Fruit fly (Drosophila melanogaster): ENCODE results near the gene ppl.

The ppl gene

dm6 chr3L:21257731-21258130 lies 23.6 kb downstream of the ppl start, which contains the start of gene CG43218:
Gene CG43218, plus strand, starts transcription at chr3L:21258020.
- TF ChIP-seq rgr (GFP tag; optimal IDR thresholded peaks at IDR 0.05) (no peak), Dfd (GFP tag; optimal IDR thresholded peaks at IDR 0.05) (no peak), Mio (GFP tag; optimal IDR thresholded peaks at IDR 0.05) (no peak), brk (GFP tag; optimal IDR thresholded peaks at IDR 0.05) (no peak), woc (GFP tag; optimal IDR thresholded peaks at IDR 0.05) (no peak), CG32264 (GFP tag; optimal IDR thresholded peaks at IDR 0.05) (no peak), Rel (GFP tag; optimal IDR thresholded peaks at IDR 0.05) (no peak), Rel (tag; optimal IDR thresholded peaks at IDR 0.05) (no peak), Hnf4 (GFP tag; optimal IDR thresholded peaks at IDR 0.05) (no peak), Abd-B (GFP tag; optimal IDR thresholded peaks at IDR 0.05) (no peak), psq (GFP tag; optimal IDR thresholded peaks at IDR 0.05) (no peak)

dm6 chr3L:21256062-21257023 lies 25.0 kb downstream of the ppl start:
- peak; percentile 22 for TF ChIP-seq tai (GFP tag; optimal IDR thresholded peaks at IDR 0.05)
- TF ChIP-seq rgr (GFP tag; optimal IDR thresholded peaks at IDR 0.05) = peak; percentile 45
- TF ChIP-seq HLH106 (tag; optimal IDR thresholded peaks at IDR 0.05) = peak; percentile 58
- TF ChIP-seq CG9705 (GFP tag; optimal IDR thresholded peaks at IDR 0.05) = peak; percentile 9
- peak; percentile 50 for TF ChIP-seq fru (GFP tag; optimal IDR thresholded peaks at IDR 0.05)
- no peak for TF ChIP-seq Vsx2 (GFP tag; optimal IDR thresholded peaks at IDR 0.05; ENCODE audit: partially characterized antibody)
- no peak for TF ChIP-seq woc (GFP tag; optimal IDR thresholded peaks at IDR 0.05)
- TF ChIP-seq CG32264 (GFP tag; optimal IDR thresholded peaks at IDR 0.05) = no peak
- no peak for TF ChIP-seq Rel (GFP tag; optimal IDR thresholded peaks at IDR 0.05)
- TF ChIP-seq Rel (tag; optimal IDR thresholded peaks at IDR 0.05) = peak; percentile 5
- no peak for TF ChIP-seq dsf (GFP tag; optimal IDR thresholded peaks at IDR 0.05; ENCODE audit: borderline replicate concordance)
- TF ChIP-seq Hnf4 (GFP tag; optimal IDR thresholded peaks at IDR 0.05) = peak; percentile 30
- no peak for TF ChIP-seq Abd-B (GFP tag; optimal IDR thresholded peaks at IDR 0.05)
- TF ChIP-seq psq (GFP tag; optimal IDR thresholded peaks at IDR 0.05) = no peak
- TF ChIP-seq Dif (GFP tag; optimal IDR thresholded peaks at IDR 0.05; ENCODE audit: partially characterized antibody) = no peak
- TF ChIP-seq Mio (GFP tag; optimal IDR thresholded peaks at IDR 0.05) = no peak
- TF ChIP-seq OdsH (GFP tag; optimal IDR thresholded peaks at IDR 0.05) = no peak
- TF ChIP-seq Myc (optimal IDR thresholded peaks at IDR 0.05) = no peak
- no peak for TF ChIP-seq pan (optimal IDR thresholded peaks at IDR 0.05)
- no peak for TF ChIP-seq dmrt93B (GFP tag; optimal IDR thresholded peaks at IDR 0.05)
- TF ChIP-seq brk (GFP tag; optimal IDR thresholded peaks at IDR 0.05) = no peak
- TF ChIP-seq lola (GFP tag; optimal IDR thresholded peaks at IDR 0.05) = no peak
- no peak for TF ChIP-seq Jra (GFP tag; optimal IDR thresholded peaks at IDR 0.05)
- no peak for TF ChIP-seq dl (GFP tag; optimal IDR thresholded peaks at IDR 0.05; ENCODE audit: insufficient read depth in 1 of 2, partially characterized antibody in 2 of 2)
- no peak for TF ChIP-seq sage (GFP tag; optimal IDR thresholded peaks at IDR 0.05)
- TF ChIP-seq jim (GFP tag; optimal IDR thresholded peaks at IDR 0.05) = no peak
- TF ChIP-seq Hr78 (GFP tag; optimal IDR thresholded peaks at IDR 0.05) = no peak
- TF ChIP-seq CrebA (GFP tag; optimal IDR thresholded peaks at IDR 0.05; ENCODE audit: borderline replicate concordance) = no peak
- TF ChIP-seq sv (GFP tag; optimal IDR thresholded peaks at IDR 0.05) = no peak
- peak; percentile 34 for TF ChIP-seq ey (GFP tag; optimal IDR thresholded peaks at IDR 0.05)
- peak in 1 of 2 experiments; percentile 52 for TF ChIP-seq foxo (GFP tag; optimal IDR thresholded peaks at IDR 0.05)
- TF ChIP-seq h (GFP tag; optimal IDR thresholded peaks at IDR 0.05) = peak; percentile 61
- TF ChIP-seq usp (GFP tag; optimal IDR thresholded peaks at IDR 0.05) = no peak
- TF ChIP-seq br (GFP tag; optimal IDR thresholded peaks at IDR 0.05) = peak; percentile 11
- no peak for TF ChIP-seq GATAd (GFP tag; optimal IDR thresholded peaks at IDR 0.05)
- TF ChIP-seq N (GFP tag; optimal IDR thresholded peaks at IDR 0.05) = no peak
- no peak for TF ChIP-seq Dfd (GFP tag; optimal IDR thresholded peaks at IDR 0.05)
- TF ChIP-seq Hr83 (GFP tag; optimal IDR thresholded peaks at IDR 0.05; ENCODE audit: poor library complexity, severe bottlenecking) = no peak
- TF ChIP-seq Sp1 (GFP tag; optimal IDR thresholded peaks at IDR 0.05) = peak; percentile 30

All from whole organism, wandering third instar larva.